Worm (Caenorhabditis elegans): Measurements from ENCODE around the gene gmeb-1.
A peak's percentile ranks its signal among the peaks of the same experiment; 100 is the strongest.

The gmeb-1 gene

DNA sequence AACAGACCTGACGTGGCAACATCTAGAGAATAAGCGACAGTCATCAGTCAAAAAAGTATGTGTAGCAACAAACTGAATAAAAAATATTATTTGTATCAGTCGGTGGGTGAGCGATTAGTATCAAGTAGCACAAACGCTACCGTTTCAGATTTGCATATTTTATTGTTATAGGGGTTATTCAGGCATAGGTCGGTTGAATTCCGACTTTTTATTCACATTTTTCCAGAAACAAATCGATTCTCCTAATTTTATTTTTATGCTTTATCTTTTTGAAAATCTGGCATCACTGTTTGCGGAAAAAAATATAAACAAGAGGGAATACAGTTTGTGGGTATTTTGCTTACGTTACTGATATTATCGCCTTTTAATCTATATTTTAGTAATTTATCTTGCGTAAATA, 7.6 kb upstream of the gmeb-1 start, which contains the start of gene best-4:
TSS of gene best-4 (minus strand) at position 101 of the 400 bp plus-strand sequence.
- no peak for TF ChIP-seq elt-3 (tag; optimal IDR thresholded peaks at IDR 0.05)
- no peak for TF ChIP-seq lin-39 (tag; optimal IDR thresholded peaks at IDR 0.05)
- no peak for TF ChIP-seq eor-1 (tag; optimal IDR thresholded peaks at IDR 0.05)
- TF ChIP-seq daf-12 (tag; optimal IDR thresholded peaks at IDR 0.05), result no peak
- TF ChIP-seq fkh-10 (GFP tag; optimal IDR thresholded peaks at IDR 0.05), result no peak
- TF ChIP-seq ceh-82 (tag; optimal IDR thresholded peaks at IDR 0.05), result no peak
- no peak for TF ChIP-seq jun-1 (tag; optimal IDR thresholded peaks at IDR 0.05)
- no peak for TF ChIP-seq tbx-2 (tag; optimal IDR thresholded peaks at IDR 0.05)
- TF ChIP-seq mdl-1 (tag; optimal IDR thresholded peaks at IDR 0.05), result no peak
- no peak for TF ChIP-seq nfya-1 (tag; optimal IDR thresholded peaks at IDR 0.05; ENCODE audit: insufficient read depth)
- no peak for TF ChIP-seq elt-2 (tag; optimal IDR thresholded peaks at IDR 0.05)

- no peak for TF ChIP-seq nhr-11 (tag; optimal IDR thresholded peaks at IDR 0.05)
- TF ChIP-seq lsy-12 (tag; optimal IDR thresholded peaks at IDR 0.05), result no peak
These were observed 6.7 kb upstream of the gmeb-1 start, which contains the start of gene best-3 for ce11 chrII:12685-13084. Gene best-3 (plus strand): TSS chrII:12985.

DNA sequence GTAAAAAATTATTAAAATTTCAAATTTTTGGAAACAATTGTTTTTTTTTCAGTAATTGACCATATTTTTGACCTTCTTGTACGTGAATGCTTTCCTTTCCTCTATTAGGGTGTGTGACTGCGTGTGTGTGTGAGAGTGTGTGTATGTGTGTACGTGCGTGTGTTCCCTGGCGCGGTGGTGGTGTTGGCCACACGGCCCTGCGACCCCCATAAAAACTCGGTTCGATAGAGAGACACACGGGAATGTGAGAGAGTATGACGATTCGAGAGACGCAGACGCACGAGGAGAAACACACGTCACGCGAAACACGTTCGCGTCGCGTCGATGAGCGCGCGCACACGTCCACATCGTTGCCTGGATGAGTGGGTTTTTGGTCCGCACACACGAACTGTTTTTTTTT, 551 bp upstream of the gmeb-1 start:
- TF ChIP-seq R02D3.7 (tag; optimal IDR thresholded peaks at IDR 0.05), result peak; percentile 12
- TF ChIP-seq ztf-11 (tag; optimal IDR thresholded peaks at IDR 0.05), result no peak
- no peak for TF ChIP-seq aly-2 (tag; optimal IDR thresholded peaks at IDR 0.05)
- TF ChIP-seq fos-1 (tag; optimal IDR thresholded peaks at IDR 0.05), result no peak
- no peak for TF ChIP-seq egl-27 (tag; optimal IDR thresholded peaks at IDR 0.05)
- no peak for TF ChIP-seq nhr-12 (tag; optimal IDR thresholded peaks at IDR 0.05)
- TF ChIP-seq elt-3 (tag; optimal IDR thresholded peaks at IDR 0.05), result peak in 1 of 3 experiments; percentile 61
- TF ChIP-seq nhr-43 (tag; optimal IDR thresholded peaks at IDR 0.05; ENCODE audit: poor library complexity, severe bottlenecking), result peak; percentile 56
- TF ChIP-seq hmg-11 (tag; optimal IDR thresholded peaks at IDR 0.05), result peak; percentile 96
- TF ChIP-seq ztf-4 (tag; optimal IDR thresholded peaks at IDR 0.05), result peak; percentile 46
- TF ChIP-seq snpc-4 (tag; optimal IDR thresholded peaks at IDR 0.05), result peak; percentile 51
- TF ChIP-seq mdl-1 (tag; optimal IDR thresholded peaks at IDR 0.05), result peak; percentile 68
- TF ChIP-seq nfya-1 (tag; optimal IDR thresholded peaks at IDR 0.05; ENCODE audit: insufficient read depth), result peak; percentile 75
- peak; percentile 95 for TF ChIP-seq nhr-25 (tag; optimal IDR thresholded peaks at IDR 0.05)
- TF ChIP-seq jun-1 (tag; optimal IDR thresholded peaks at IDR 0.05), result peak; percentile 72
- peak; percentile 58 for TF ChIP-seq lin-15B (tag; optimal IDR thresholded peaks at IDR 0.05)
- peak; percentile 60 for TF ChIP-seq ceh-28 (tag; optimal IDR thresholded peaks at IDR 0.05)
- no peak for TF ChIP-seq nhr-77 (tag; optimal IDR thresholded peaks at IDR 0.05)
- no peak for TF ChIP-seq sea-2 (GFP tag; optimal IDR thresholded peaks at IDR 0.05)
- TF ChIP-seq tbx-2 (tag; optimal IDR thresholded peaks at IDR 0.05), result peak; percentile 42
- peak; percentile 9 for TF ChIP-seq pqm-1 (tag; optimal IDR thresholded peaks at IDR 0.05)
- TF ChIP-seq egl-5 (tag; optimal IDR thresholded peaks at IDR 0.05), result peak; percentile 85
- TF ChIP-seq elt-2 (tag; optimal IDR thresholded peaks at IDR 0.05), result peak; percentile 66
- no peak for TF ChIP-seq ceh-82 (tag; optimal IDR thresholded peaks at IDR 0.05)
- peak; percentile 26 for TF ChIP-seq lsy-12 (tag; optimal IDR thresholded peaks at IDR 0.05)
- peak; percentile 85 for TF ChIP-seq lin-39 (tag; optimal IDR thresholded peaks at IDR 0.05)
- peak; percentile 81 for TF ChIP-seq nhr-23 (tag; optimal IDR thresholded peaks at IDR 0.05)

ce11 chrII:21953-22352, 2.6 kb downstream of the gmeb-1 start:
- TF ChIP-seq elt-2 (tag; optimal IDR thresholded peaks at IDR 0.05) (no peak), eor-1 (tag; optimal IDR thresholded peaks at IDR 0.05) (no peak), daf-12 (tag; optimal IDR thresholded peaks at IDR 0.05) (no peak), nhr-12 (tag; optimal IDR thresholded peaks at IDR 0.05) (no peak), nhr-67 (tag; optimal IDR thresholded peaks at IDR 0.05) (no peak), pha-4 (tag; optimal IDR thresholded peaks at IDR 0.05) (no peak), nhr-76 (tag; optimal IDR thresholded peaks at IDR 0.05) (no peak), egl-5 (tag; optimal IDR thresholded peaks at IDR 0.05) (no peak), unc-62 (GFP tag; optimal IDR thresholded peaks at IDR 0.05) (no peak), fkh-10 (GFP tag; optimal IDR thresholded peaks at IDR 0.05) (no peak)

ce11 chrII:23025-23424, 3.7 kb downstream of the gmeb-1 start, which contains the start of gene sqt-2:
Gene sqt-2 (plus strand): TSS chrII:23325.
- TF ChIP-seq fos-1 (tag; optimal IDR thresholded peaks at IDR 0.05) (no peak), nhr-28 (tag; optimal IDR thresholded peaks at IDR 0.05) (no peak), nhr-25 (tag; optimal IDR thresholded peaks at IDR 0.05) (peak; percentile 39), mdl-1 (tag; optimal IDR thresholded peaks at IDR 0.05) (no peak), fkh-2 (tag; optimal IDR thresholded peaks at IDR 0.05) (no peak), fkh-10 (GFP tag; optimal IDR thresholded peaks at IDR 0.05) (no peak), snpc-4 (tag; optimal IDR thresholded peaks at IDR 0.05) (no peak), daf-12 (tag; optimal IDR thresholded peaks at IDR 0.05) (no peak), tbx-2 (tag; optimal IDR thresholded peaks at IDR 0.05) (no peak), nhr-23 (tag; optimal IDR thresholded peaks at IDR 0.05) (peak; percentile 18), nfya-1 (tag; optimal IDR thresholded peaks at IDR 0.05; ENCODE audit: insufficient read depth) (no peak), nhr-67 (tag; optimal IDR thresholded peaks at IDR 0.05) (no peak), nhr-43 (tag; optimal IDR thresholded peaks at IDR 0.05; ENCODE audit: poor library complexity, severe bottlenecking) (peak; percentile 49), unc-62 (GFP tag; optimal IDR thresholded peaks at IDR 0.05) (no peak), ZK546.5 (tag; optimal IDR thresholded peaks at IDR 0.05) (no peak), nhr-12 (tag; optimal IDR thresholded peaks at IDR 0.05) (no peak)

Data from whole organism, L3 larva.